Fruit fly (Drosophila melanogaster) whole organism, prepupa: ENCODE results near the gene T48.

ENCODE experiments used
- CG16779 ChIP-seq: fragments of 200-800 bp; sonication (Bioruptor generic); optimal IDR thresholded peaks from 3 replicates; lab custom pipeline; 2017; ENCODE audit warnings: missing biosample characterization, mild to moderate bottlenecking, missing genetic modification characterization
- CG6163 ChIP-seq: fragments of 200-800 bp; sonication (Bioruptor generic); IDR thresholded peaks from 3 replicates; pipeline ENCODE4 v1.3.6; 2022; ENCODE audit warnings: missing biosample characterization, missing genetic modification characterization
- CG6854 ChIP-seq: fragments of 200-800 bp; sonication (Bioruptor generic); optimal IDR thresholded peaks from 2 replicates; lab custom pipeline; 2017; ENCODE audit warnings: missing biosample characterization, mild to moderate bottlenecking, missing genetic modification characterization
- CG8119 ChIP-seq: fragments of 200-800 bp; sonication (Bioruptor generic); IDR thresholded peaks from 3 replicates; pipeline ENCODE4 v1.3.6; 2022; ENCODE audit warnings: missing biosample characterization, missing genetic modification characterization
- CG8319 ChIP-seq: fragments of 200-800 bp; sonication (Bioruptor generic); optimal IDR thresholded peaks from 3 replicates; lab custom pipeline; 2016; ENCODE audit warnings: missing biosample characterization, missing genetic modification characterization
- Hr38 ChIP-seq: sonication (Bioruptor generic); optimal IDR thresholded peaks from 2 replicates; lab custom pipeline; 2016; ENCODE audit warnings: missing biosample characterization, missing genetic modification characterization
- Lpt ChIP-seq: fragments of 200-800 bp; sonication (Bioruptor generic); optimal IDR thresholded peaks from 3 replicates; lab custom pipeline; 2016; ENCODE audit warnings: missing biosample characterization, missing genetic modification characterization

- TF ChIP-seq CG6163 (peak; percentile 22; the same call in 1 of the 3 replicates), CG6854 (GFP tag; lab: Kevin White, UChicago) (no peak), CG16779 (tag; lab: Kevin White, UChicago) (no peak), Lpt (no peak), CG8119 (GFP tag; lab: Robert Waterston, UW) (no peak), Hr38 (GFP tag; lab: Kevin White, UChicago) (no peak), CG8319 (no peak)
Observed at dm6 chr3R:26906711-26907510, 25.4 kb downstream of the T48 start.
